Fruit fly (Drosophila melanogaster): ENCODE results near the gene knrl.

- TF ChIP-seq CG8478 (optimal IDR thresholded peaks at IDR 0.05) (no peak), CTCF (optimal IDR thresholded peaks at IDR 0.05) (no peak)
Observed at dm6 chr3L:20667408-20667807, 46.9 kb upstream of the knrl start.
